Fruit fly (Drosophila melanogaster) whole organism, embryonic: ENCODE data around the gene CG12995.

Experiments
- Aef1 ChIP-seq: fragments of 200-800 bp; sonication (Bioruptor generic); IDR thresholded peaks from 3 replicates; pipeline ENCODE4 v1.3.6; 2022; ENCODE audit warnings: missing biosample characterization, missing genetic modification characterization
- CG10431 ChIP-seq: fragments of 200-800 bp; sonication (Bioruptor generic); optimal IDR thresholded peaks from 3 replicates; lab custom pipeline; 2018; ENCODE audit warnings: missing biosample characterization, mild to moderate bottlenecking, missing genetic modification characterization
- CG12071 ChIP-seq: fragments of 200-800 bp; sonication (Bioruptor generic); optimal IDR thresholded peaks from 3 replicates; lab custom pipeline; 2018; ENCODE audit warnings: missing biosample characterization, mild to moderate bottlenecking, missing genetic modification characterization
- CG13775 ChIP-seq: fragments of 200-800 bp; sonication (Bioruptor generic); optimal IDR thresholded peaks from 3 replicates; lab custom pipeline; 2017; ENCODE audit warnings: missing biosample characterization, mild to moderate bottlenecking, missing genetic modification characterization
- CG1602 ChIP-seq: fragments of 200-800 bp; sonication (Bioruptor generic); optimal IDR thresholded peaks from 3 replicates; lab custom pipeline; 2016; ENCODE audit warnings: missing biosample characterization, missing genetic modification characterization
- CG1792 ChIP-seq: fragments of 200-800 bp; sonication (Bioruptor generic); optimal IDR thresholded peaks from 2 replicates; lab custom pipeline; 2016; ENCODE audit warnings: missing biosample characterization, missing genetic modification characterization
- CG18764 ChIP-seq: fragments of 200-800 bp; sonication (Bioruptor generic); optimal IDR thresholded peaks from 3 replicates; lab custom pipeline; 2016; ENCODE audit warnings: missing biosample characterization, missing genetic modification characterization
- CG2129 ChIP-seq: fragments of 200-800 bp; sonication (Bioruptor generic); IDR thresholded peaks from 2 replicates; pipeline ENCODE4 v1.3.6; 2022; ENCODE audit warnings: missing biosample characterization, missing genetic modification characterization; ENCODE audit not compliant: partially characterized antibody
- CG2678 ChIP-seq: fragments of 200-800 bp; sonication (Bioruptor generic); optimal IDR thresholded peaks from 3 replicates; lab custom pipeline; 2019; ENCODE audit warnings: missing biosample characterization, mild to moderate bottlenecking, missing genetic modification characterization, moderate library complexity
- CG2889 ChIP-seq: fragments of 200-800 bp; sonication (Bioruptor generic); IDR thresholded peaks from 3 replicates; pipeline ENCODE4 v1.3.6; 2022; ENCODE audit warnings: missing biosample characterization, missing genetic modification characterization
- CG32532 ChIP-seq: fragments of 200-800 bp; sonication (Bioruptor generic); IDR thresholded peaks from 2 replicates; pipeline ENCODE4 v1.3.6; 2022; ENCODE audit warnings: missing biosample characterization, missing genetic modification characterization
- CG4617 ChIP-seq: fragments of 200-800 bp; sonication (Bioruptor generic); optimal IDR thresholded peaks from 3 replicates; lab custom pipeline; 2016; ENCODE audit warnings: missing biosample characterization, missing genetic modification characterization, borderline replicate concordance
- CG5180 ChIP-seq: fragments of 200-800 bp; sonication (Bioruptor generic); optimal IDR thresholded peaks from 3 replicates; lab custom pipeline; 2017; ENCODE audit warnings: missing biosample characterization, missing genetic modification characterization, mild to moderate bottlenecking, moderate library complexity, missing genetic modification reagents
- CHES-1-like ChIP-seq: fragments of 200-800 bp; sonication (Bioruptor generic); optimal IDR thresholded peaks from 2 replicates; lab custom pipeline; 2016; ENCODE audit warnings: missing biosample characterization, missing genetic modification characterization
- Camta ChIP-seq: fragments of 200-800 bp; sonication (Bioruptor generic); optimal IDR thresholded peaks from 2 replicates; lab custom pipeline; 2016; ENCODE audit warnings: missing biosample characterization, missing genetic modification characterization
- Chrac-16 ChIP-seq: fragments of 200-800 bp; sonication (Bioruptor generic); optimal IDR thresholded peaks from 3 replicates; lab custom pipeline; 2016; ENCODE audit warnings: missing biosample characterization, missing genetic modification characterization
- CoRest ChIP-seq: fragments of 200-800 bp; sonication (Bioruptor generic); optimal IDR thresholded peaks from 3 replicates; lab custom pipeline; 2018; ENCODE audit warnings: missing biosample characterization, mild to moderate bottlenecking, missing genetic modification characterization, moderate library complexity
- Dfd ChIP-seq, 2 experiments: fragments of >200 bp; optimal IDR thresholded peaks; 2 replicates each; lab custom pipeline; 2017; ENCODE audit warnings: missing biosample characterization in 2 of 2, missing genetic modification characterization in 2 of 2
- Dll ChIP-seq: fragments of 200-800 bp; sonication (Bioruptor generic); IDR thresholded peaks from 4 replicates; pipeline ENCODE4 v1.3.6; 2022; ENCODE audit warnings: missing biosample characterization, missing genetic modification characterization; ENCODE audit not compliant: partially characterized antibody
- Dref ChIP-seq: fragments of 200-800 bp; sonication (Bioruptor generic); IDR thresholded peaks from 2 replicates; pipeline ENCODE4 v1.3.6; 2022; ENCODE audit warnings: missing biosample characterization, missing genetic modification characterization
- Elba2 ChIP-seq: fragments of 200-800 bp; sonication (Bioruptor generic); optimal IDR thresholded peaks from 3 replicates; lab custom pipeline; 2016; ENCODE audit warnings: missing biosample characterization, missing genetic modification characterization
- Fer2 ChIP-seq: fragments of 200-800 bp; sonication (Bioruptor generic); optimal IDR thresholded peaks from 2 replicates; lab custom pipeline; 2018; ENCODE audit warnings: missing biosample characterization, mild to moderate bottlenecking, missing genetic modification characterization, moderate library complexity
- H15 ChIP-seq: fragments of 200-800 bp; sonication (Bioruptor generic); IDR thresholded peaks from 3 replicates; pipeline ENCODE4 v1.3.6; 2022; ENCODE audit warnings: missing biosample characterization, missing genetic modification characterization
- HHEX ChIP-seq: fragments of 200-800 bp; sonication (Bioruptor generic); optimal IDR thresholded peaks from 3 replicates; lab custom pipeline; 2017; ENCODE audit warnings: missing biosample characterization, mild to moderate bottlenecking, missing genetic modification characterization, missing genetic modification reagents
- HLH3B ChIP-seq: fragments of 200-800 bp; sonication (Bioruptor generic); IDR thresholded peaks from 2 replicates; pipeline ENCODE4 v1.3.6; 2022; ENCODE audit warnings: missing biosample characterization, missing genetic modification characterization
- Jarid2 ChIP-seq: fragments of 200-800 bp; sonication (Bioruptor generic); optimal IDR thresholded peaks from 3 replicates; lab custom pipeline; 2017; ENCODE audit warnings: mild to moderate bottlenecking, missing biosample characterization, missing genetic modification reagents, missing genetic modification characterization
- Med ChIP-seq: fragments of 200-800 bp; sonication (Bioruptor generic); peaks from one replicate; lab custom pipeline; 2016; ENCODE audit warnings: missing biosample characterization, missing genetic modification characterization, mild to moderate bottlenecking, inconsistent platforms, moderate library complexity
- Meics ChIP-seq: fragments of 200-800 bp; sonication (Bioruptor generic); optimal IDR thresholded peaks from 2 replicates; lab custom pipeline; 2017; ENCODE audit warnings: missing biosample characterization, mild to moderate bottlenecking, missing genetic modification characterization
- Mes4 ChIP-seq: fragments of 200-800 bp; sonication (Bioruptor generic); optimal IDR thresholded peaks from 2 replicates; lab custom pipeline; 2016; ENCODE audit warnings: missing biosample characterization, missing genetic modification characterization
- NC2α ChIP-seq: fragments of 200-800 bp; sonication (Bioruptor generic); optimal IDR thresholded peaks from 2 replicates; lab custom pipeline; 2016; ENCODE audit warnings: missing biosample characterization, missing genetic modification characterization
- Oli ChIP-seq: fragments of 200-800 bp; sonication (Bioruptor generic); optimal IDR thresholded peaks from 2 replicates; lab custom pipeline; 2018; ENCODE audit warnings: missing biosample characterization, mild to moderate bottlenecking, missing genetic modification characterization, moderate library complexity
- Opbp ChIP-seq: fragments of 200-800 bp; sonication (Bioruptor generic); IDR thresholded peaks from 3 replicates; pipeline ENCODE4 v1.3.6; 2022; ENCODE audit warnings: missing biosample characterization, missing genetic modification characterization; ENCODE audit not compliant: partially characterized antibody
- Vsx1 ChIP-seq: fragments of 200-800 bp; sonication (Bioruptor generic); optimal IDR thresholded peaks from 2 replicates; lab custom pipeline; 2017; ENCODE audit warnings: missing biosample characterization, mild to moderate bottlenecking, missing genetic modification characterization, missing genetic modification reagents
- ap ChIP-seq: fragments of 200-800 bp; sonication (Bioruptor generic); IDR thresholded peaks from 2 replicates; pipeline ENCODE4 v1.3.6; 2022; ENCODE audit warnings: missing biosample characterization, missing genetic modification characterization
- ara ChIP-seq: fragments of 200-800 bp; sonication (Bioruptor generic); IDR thresholded peaks from 2 replicates; pipeline ENCODE4 v1.3.6; 2022; ENCODE audit warnings: missing biosample characterization, missing genetic modification characterization
- chm ChIP-seq: fragments of 200-800 bp; sonication (Bioruptor generic); IDR thresholded peaks from 2 replicates; pipeline ENCODE4 v1.3.6; 2022; ENCODE audit warnings: missing biosample characterization, missing genetic modification characterization
- chn ChIP-seq: fragments of 200-800 bp; sonication (Bioruptor generic); optimal IDR thresholded peaks from 2 replicates; lab custom pipeline; 2016; ENCODE audit warnings: missing biosample characterization, missing genetic modification characterization
- crp ChIP-seq, 2 experiments: fragments of 200-800 bp; sonication (Bioruptor generic); optimal IDR thresholded peaks; 2 replicates in 1 of 2; 3 replicates in 1 of 2; lab custom pipeline; 2017; ENCODE audit warnings: missing biosample characterization in 2 of 2, missing genetic modification characterization in 2 of 2, mild to moderate bottlenecking in 1 of 2, moderate library complexity in 1 of 2
- da ChIP-seq: fragments of 200-800 bp; sonication (Bioruptor generic); optimal IDR thresholded peaks from 2 replicates; lab custom pipeline; 2016; ENCODE audit warnings: missing biosample characterization, missing genetic modification characterization
- fru ChIP-seq: fragments of >200 bp; optimal IDR thresholded peaks from 2 replicates; lab custom pipeline; 2017
- ind ChIP-seq: fragments of 200-800 bp; sonication (Bioruptor generic); optimal IDR thresholded peaks from 3 replicates; lab custom pipeline; 2016; ENCODE audit warnings: missing biosample characterization, missing genetic modification characterization
- jing ChIP-seq: fragments of 200-800 bp; sonication (Bioruptor generic); optimal IDR thresholded peaks from 2 replicates; lab custom pipeline; 2018; ENCODE audit warnings: missing biosample characterization, mild to moderate bottlenecking, missing genetic modification characterization
- phol ChIP-seq: fragments of 200-800 bp; sonication (Bioruptor generic); optimal IDR thresholded peaks from 3 replicates; lab custom pipeline; 2018; ENCODE audit warnings: missing biosample characterization, mild to moderate bottlenecking, missing genetic modification characterization, moderate library complexity
- prd ChIP-seq, 3 experiments: fragments of >200 bp in 2 of 3; fragments of 200-800 bp in 1 of 3; sonication (Bioruptor generic) in 1 of 3; optimal IDR thresholded peaks in 2 of 3; IDR thresholded peaks in 1 of 3; 2 replicates in 2 of 3; 3 replicates in 1 of 3; pipeline versions ENCODE4 v1.3.6 to Lab custom; 2017 to 2022; ENCODE audit warnings: missing biosample characterization in 1 of 3, missing genetic modification characterization in 1 of 3
- schlank ChIP-seq: fragments of 200-800 bp; sonication (Bioruptor generic); optimal IDR thresholded peaks from 2 replicates; lab custom pipeline; 2018; ENCODE audit warnings: missing biosample characterization, mild to moderate bottlenecking, missing genetic modification characterization
- sqz ChIP-seq: fragments of 200-800 bp; sonication (Bioruptor generic); optimal IDR thresholded peaks from 3 replicates; lab custom pipeline; 2018; ENCODE audit warnings: missing biosample characterization, mild to moderate bottlenecking, missing genetic modification characterization
- stwl ChIP-seq: fragments of 200-800 bp; sonication (Bioruptor generic); optimal IDR thresholded peaks from 3 replicates; lab custom pipeline; 2018; ENCODE audit warnings: missing biosample characterization, mild to moderate bottlenecking, missing genetic modification characterization, moderate library complexity
- tap ChIP-seq: fragments of 200-800 bp; optimal IDR thresholded peaks from 3 replicates; lab custom pipeline; 2019; ENCODE audit warnings: missing biosample characterization, mild to moderate bottlenecking, missing genetic modification characterization, moderate library complexity
- twi ChIP-seq: fragments of 200-800 bp; optimal IDR thresholded peaks from 2 replicates; lab custom pipeline; 2019; ENCODE audit warnings: missing biosample characterization, mild to moderate bottlenecking, missing genetic modification characterization, moderate library complexity
- tx ChIP-seq: fragments of 200-800 bp; sonication (Bioruptor generic); optimal IDR thresholded peaks from 2 replicates; lab custom pipeline; 2016; ENCODE audit warnings: missing biosample characterization, missing genetic modification characterization
- z ChIP-seq: fragments of 200-800 bp; sonication (Bioruptor generic); IDR thresholded peaks from 3 replicates; pipeline ENCODE4 v1.3.6; 2022; ENCODE audit warnings: missing biosample characterization, missing genetic modification characterization

CG12995 gene

dm6 chrX:17170484-17170944, 39.3 kb downstream of the CG12995 start (continued):
- TF ChIP-seq sqz (no peak), CoRest (tag; lab: Kevin White, UChicago) (peak; percentile 45), CG2889 (no peak), HLH3B (GFP tag; lab: Robert Waterston, UW) (peak; percentile 48; the same call in 1 of the 2 replicates), Aef1 (GFP tag; lab: Robert Waterston, UW) (peak; percentile 37; the same call in 1 of the 3 replicates), CG18764 (GFP tag; lab: Kevin White, UChicago) (no peak), Mes4 (GFP tag; lab: Kevin White, UChicago) (no peak), CG1602 (GFP tag; lab: Kevin White, UChicago) (no peak), chn (GFP tag; lab: Kevin White, UChicago) (no peak), Camta (no peak), prd (optimal IDR thresholded peaks at IDR 0.05; lab: Kevin White, UChicago) (no peak), prd (GFP tag; IDR thresholded peaks at IDR 0.05; lab: Robert Waterston, UW) (peak; percentile 74), Meics (GFP tag; lab: Kevin White, UChicago) (peak; percentile 74), NC2α (GFP tag; lab: Kevin White, UChicago) (no peak), phol (tag; lab: Kevin White, UChicago) (peak; percentile 7), z (GFP tag; lab: Robert Waterston, UW) (no peak), ara (GFP tag; lab: Robert Waterston, UW) (no peak), tap (tag; lab: Kevin White, UChicago) (peak; percentile 16), Med (GFP tag; lab: Kevin White, UChicago) (peak; percentile 38), CG12071 (no peak), CG10431 (no peak), Fer2 (tag; lab: Kevin White, UChicago) (peak; percentile 15), Elba2 (GFP tag; lab: Kevin White, UChicago) (peak; percentile 77), jing (no peak), CG2129 (GFP tag; lab: Robert Waterston, UW) (no peak), CG4617 (GFP tag; lab: Kevin White, UChicago) (no peak), CG2678 (tag; lab: Kevin White, UChicago) (peak; percentile 68), Dref (GFP tag; lab: Robert Waterston, UW) (no peak), HHEX (GFP tag; lab: Kevin White, UChicago) (peak; percentile 50), chm (GFP tag; lab: Robert Waterston, UW) (no peak), schlank (no peak), stwl (tag; lab: Kevin White, UChicago) (no peak), Vsx1 (GFP tag; lab: Kevin White, UChicago) (no peak), H15 (no peak), Dfd (GFP tag; optimal IDR thresholded peaks at IDR 0.05; lab: Kevin White, UChicago) (no peak), da (GFP tag; lab: Kevin White, UChicago) (no peak), CG32532 (GFP tag; lab: Robert Waterston, UW) (peak; percentile 77), CG1792 (no peak), ap (GFP tag; lab: Robert Waterston, UW) (no peak), Jarid2 (GFP tag; lab: Kevin White, UChicago) (no peak), fru (lab: Kevin White, UChicago) (no peak), CG13775 (GFP tag; lab: Kevin White, UChicago) (peak; percentile 36), crp (GFP tag; optimal IDR thresholded peaks at IDR 0.05; lab: Kevin White, UChicago) (no peak), CHES-1-like (GFP tag; lab: Kevin White, UChicago) (no peak), twi (tag; lab: Kevin White, UChicago) (no peak), Dll (GFP tag; lab: Robert Waterston, UW) (no peak), Opbp (GFP tag; lab: Robert Waterston, UW) (no peak), Chrac-16 (GFP tag; lab: Kevin White, UChicago) (no peak), ind (GFP tag; lab: Kevin White, UChicago) (peak; percentile 23), CG5180 (no peak), Oli (tag; lab: Kevin White, UChicago) (peak; percentile 47), tx (no peak)
